Fruit fly (Drosophila melanogaster) whole organism: ENCODE results near the gene Sbat.

Experiments used
- Dll ChIP-seq: fragments of >200 bp; optimal IDR thresholded peaks from 2 replicates; lab custom pipeline; 2017
- EcR ChIP-seq, 2 experiments: fragments of >200 bp; optimal IDR thresholded peaks; 2 replicates each; lab custom pipeline; 2017; ENCODE audit warnings: missing biosample characterization in 2 of 2, missing genetic modification characterization in 2 of 2, missing genetic modification reagents in 2 of 2

DNA sequence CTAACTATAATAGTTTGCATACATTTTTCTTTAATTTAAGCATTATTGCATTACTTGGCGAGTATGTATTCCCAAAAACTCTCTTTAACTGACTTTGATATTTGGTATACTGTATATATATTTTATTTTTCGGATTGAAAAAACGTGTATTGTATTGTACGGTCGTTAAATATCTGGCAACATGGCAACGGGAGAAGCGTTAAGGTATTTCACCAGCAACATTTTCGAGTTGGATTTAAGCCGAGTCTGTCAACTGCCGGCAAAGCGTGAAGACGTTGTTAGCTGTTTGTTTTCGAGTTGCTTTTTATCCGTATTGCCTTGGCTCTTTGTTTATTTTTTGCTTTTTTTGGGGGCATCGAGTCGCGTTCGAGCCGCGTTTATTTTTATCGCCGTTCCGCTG, 38.3 kb upstream of the Sbat start, which contains the start of gene CG2975:
- TF ChIP-seq Dll (no peak), EcR (GFP tag; optimal IDR thresholded peaks at IDR 0.05; lab: Kevin White, UChicago) (no peak)
